Fruit fly (Drosophila melanogaster) whole organism, pupa: ENCODE data around the gene CG12811.

ENCODE experiments used
- CG10348 ChIP-seq: fragments of 200-800 bp; sonication (Bioruptor generic); IDR thresholded peaks from 2 replicates; pipeline ENCODE4 v1.3.6; 2022; ENCODE audit warnings: missing biosample characterization, missing genetic modification characterization
- CG14655 ChIP-seq: fragments of 200-800 bp; sonication (Bioruptor generic); optimal IDR thresholded peaks from 3 replicates; lab custom pipeline; 2017; ENCODE audit warnings: mild to moderate bottlenecking, missing biosample characterization, missing genetic modification reagents, missing genetic modification characterization
- CG15710 ChIP-seq: fragments of 200-800 bp; sonication (Bioruptor generic); optimal IDR thresholded peaks from 2 replicates; lab custom pipeline; 2018; ENCODE audit warnings: missing biosample characterization, mild to moderate bottlenecking, missing genetic modification characterization, moderate library complexity
- CG34367 ChIP-seq: fragments of 200-800 bp; sonication (Bioruptor generic); optimal IDR thresholded peaks from 2 replicates; lab custom pipeline; 2018; ENCODE audit warnings: missing biosample characterization, mild to moderate bottlenecking, missing genetic modification characterization
- CG8159 ChIP-seq: fragments of 200-800 bp; sonication (Bioruptor generic); optimal IDR thresholded peaks from 3 replicates; lab custom pipeline; 2018; ENCODE audit warnings: missing biosample characterization, mild to moderate bottlenecking, missing genetic modification characterization, moderate library complexity
- CG9948 ChIP-seq: fragments of 200-800 bp; sonication (Bioruptor generic); optimal IDR thresholded peaks from 2 replicates; lab custom pipeline; 2018; ENCODE audit warnings: missing biosample characterization, mild to moderate bottlenecking, missing genetic modification characterization, moderate library complexity
- D1 ChIP-seq: fragments of 200-800 bp; sonication (Bioruptor generic); optimal IDR thresholded peaks from 2 replicates; lab custom pipeline; 2018; ENCODE audit warnings: missing biosample characterization, mild to moderate bottlenecking, missing genetic modification characterization, moderate library complexity
- EcR ChIP-seq: fragments of 200-800 bp; sonication (Bioruptor generic); optimal IDR thresholded peaks from 3 replicates; lab custom pipeline; 2019; ENCODE audit warnings: missing biosample characterization, missing genetic modification characterization, mild to moderate bottlenecking, moderate library complexity, missing genetic modification reagents
- Ets98B ChIP-seq: fragments of 200-800 bp; sonication (Bioruptor generic); IDR thresholded peaks from 2 replicates; pipeline ENCODE4 v1.3.6; 2022; ENCODE audit warnings: missing biosample characterization, missing genetic modification characterization
- Pif1A ChIP-seq: fragments of 200-800 bp; sonication (Bioruptor generic); optimal IDR thresholded peaks from 3 replicates; lab custom pipeline; 2016; ENCODE audit warnings: missing biosample characterization, missing genetic modification characterization
- Snoo ChIP-seq: fragments of 200-800 bp; sonication (Bioruptor generic); optimal IDR thresholded peaks from 3 replicates; lab custom pipeline; 2017; ENCODE audit warnings: missing biosample characterization, mild to moderate bottlenecking, missing genetic modification characterization, inconsistent platforms
- gl ChIP-seq: fragments of 200-800 bp; sonication (Bioruptor generic); optimal IDR thresholded peaks from 2 replicates; lab custom pipeline; 2018; ENCODE audit warnings: missing biosample characterization, mild to moderate bottlenecking, missing genetic modification characterization
- rn ChIP-seq: fragments of 200-800 bp; sonication (Bioruptor generic); IDR thresholded peaks from 2 replicates; pipeline ENCODE4 v1.3.6; 2022; ENCODE audit warnings: missing biosample characterization, missing genetic modification characterization

dm6 chr3R:10087206-10087927, 38.8 kb upstream of the CG12811 start:
- peak; percentile 89 for TF ChIP-seq CG15710
- peak; percentile 88 for TF ChIP-seq D1 (tag; lab: Kevin White, UChicago)
- TF ChIP-seq Pif1A (GFP tag; lab: Kevin White, UChicago), result peak; percentile 96
- TF ChIP-seq CG8159, result peak; percentile 89
- peak; percentile 83 for TF ChIP-seq CG14655 (GFP tag; lab: Kevin White, UChicago)
- peak; percentile 92 for TF ChIP-seq EcR
- TF ChIP-seq CG34367 (tag; lab: Kevin White, UChicago), result peak; percentile 89
- peak; percentile 90 for TF ChIP-seq rn
- peak; percentile 80 for TF ChIP-seq gl (tag; lab: Kevin White, UChicago)
- peak; percentile 41; the same call in 1 of the 2 replicates for TF ChIP-seq CG10348
- TF ChIP-seq CG9948 (tag; lab: Kevin White, UChicago), result peak; percentile 91
- TF ChIP-seq Snoo (tag; lab: Kevin White, UChicago), result peak; percentile 70
- peak; percentile 81 for TF ChIP-seq Ets98B (GFP tag; lab: Robert Waterston, UW)
